Fruit fly (Drosophila melanogaster): ENCODE results near the gene Spt7.

The Spt7 gene

dm6 chrX:17821466-17821865 lies 28.8 kb upstream of the Spt7 start (continued):
- TF ChIP-seq CG10631 (GFP tag; optimal IDR thresholded peaks at IDR 0.05) (no peak), salr (GFP tag; optimal IDR thresholded peaks at IDR 0.05) (no peak), CG6276 (GFP tag; optimal IDR thresholded peaks at IDR 0.05) (no peak), Eip75B (GFP tag; optimal IDR thresholded peaks at IDR 0.05) (no peak), fd59A (GFP tag; optimal IDR thresholded peaks at IDR 0.05) (no peak), CG6854 (GFP tag; optimal IDR thresholded peaks at IDR 0.05) (no peak)

dm6 chrX:17826807-17827703 lies 23.2 kb upstream of the Spt7 start, which contains the start of gene Socs16D:
Socs16D (minus strand) TSS chrX:17827564.
- TF ChIP-seq ss (GFP tag; optimal IDR thresholded peaks at IDR 0.05) (peak; percentile 60 to 61), spab (GFP tag; optimal IDR thresholded peaks at IDR 0.05) (no peak), esn (GFP tag; optimal IDR thresholded peaks at IDR 0.05) (peak; percentile 48), CG16779 (tag; optimal IDR thresholded peaks at IDR 0.05) (peak; percentile 20), vri (GFP tag; optimal IDR thresholded peaks at IDR 0.05) (peak; percentile 33), CG10631 (GFP tag; optimal IDR thresholded peaks at IDR 0.05) (peak; percentile 1), CG11902 (GFP tag; optimal IDR thresholded peaks at IDR 0.05) (no peak), cyc (GFP tag; optimal IDR thresholded peaks at IDR 0.05) (peak; percentile 15), Smox (GFP tag; optimal IDR thresholded peaks at IDR 0.05) (peak; percentile 34), Eip75B (GFP tag; optimal IDR thresholded peaks at IDR 0.05) (no peak), fkh (GFP tag; optimal IDR thresholded peaks at IDR 0.05) (peak; percentile 94), Hr38 (GFP tag; optimal IDR thresholded peaks at IDR 0.05) (no peak), lz (GFP tag; optimal IDR thresholded peaks at IDR 0.05) (peak; percentile 26), Lpt (GFP tag; optimal IDR thresholded peaks at IDR 0.05) (peak; percentile 52), Met (GFP tag; optimal IDR thresholded peaks at IDR 0.05) (peak; percentile 37), Gug (GFP tag; IDR thresholded peaks at IDR 0.05) (no peak), CG6854 (GFP tag; optimal IDR thresholded peaks at IDR 0.05) (peak; percentile 79), Sox14 (GFP tag; optimal IDR thresholded peaks at IDR 0.05) (peak; percentile 15), pdm3 (GFP tag; optimal IDR thresholded peaks at IDR 0.05) (peak; percentile 27), OdsH (GFP tag; optimal IDR thresholded peaks at IDR 0.05) (peak; percentile 33), CG15336 (GFP tag; IDR thresholded peaks at IDR 0.05) (peak; percentile 46), topi (GFP tag; optimal IDR thresholded peaks at IDR 0.05) (peak; percentile 47), eg (GFP tag; IDR thresholded peaks at IDR 0.05) (0 out of 3 replicates have a peak, but pooled peaks have one; percentile 10), CG4318 (GFP tag; optimal IDR thresholded peaks at IDR 0.05) (no peak), Sox102F (GFP tag; optimal IDR thresholded peaks at IDR 0.05) (peak; percentile 45), CG8632 (GFP tag; optimal IDR thresholded peaks at IDR 0.05) (peak; percentile 22), Hr39 (GFP tag; optimal IDR thresholded peaks at IDR 0.05) (peak; percentile 1), CG11762 (GFP tag; optimal IDR thresholded peaks at IDR 0.05; ENCODE audit: insufficient read depth) (no peak), svp (GFP tag) (peak; percentile 52), Eip78C (GFP tag) (peak; percentile 75), CG1621 (tag; optimal IDR thresholded peaks at IDR 0.05) (no peak), dsx (GFP tag; optimal IDR thresholded peaks at IDR 0.05; ENCODE audit: poor library complexity, severe bottlenecking) (peak; percentile 13), CG31627 (GFP tag; optimal IDR thresholded peaks at IDR 0.05) (peak; percentile 32), Ets21C (GFP tag; optimal IDR thresholded peaks at IDR 0.05) (no peak), acj6 (GFP tag; optimal IDR thresholded peaks at IDR 0.05) (no peak), fd59A (GFP tag; optimal IDR thresholded peaks at IDR 0.05) (no peak), CG3032 (tag; optimal IDR thresholded peaks at IDR 0.05) (peak; percentile 14)
